Fruit fly (Drosophila melanogaster): ENCODE measurements around the gene vret.

vret gene

dm6 chr3R:22793953-22794352, 48.6 kb upstream of the vret start (continued):
- TF ChIP-seq ken (GFP tag; IDR thresholded peaks at IDR 0.05) (no peak), dmrt99B (tag; optimal IDR thresholded peaks at IDR 0.05) (no peak), CG34224 (GFP tag; IDR thresholded peaks at IDR 0.05; ENCODE audit: partially characterized antibody) (no peak), CG9817 (tag; optimal IDR thresholded peaks at IDR 0.05) (peak; percentile 22), sc (optimal IDR thresholded peaks at IDR 0.05) (no peak), sc (GFP tag; optimal IDR thresholded peaks at IDR 0.05) (no peak), CG11085 (GFP tag; IDR thresholded peaks at IDR 0.05) (no peak), Lhr (GFP tag; optimal IDR thresholded peaks at IDR 0.05) (no peak), phol (tag; optimal IDR thresholded peaks at IDR 0.05) (no peak), CG15696 (tag; optimal IDR thresholded peaks at IDR 0.05) (no peak), Trl (optimal IDR thresholded peaks at IDR 0.05) (no peak), Trl (GFP tag; optimal IDR thresholded peaks at IDR 0.05) (no peak), CG4424 (GFP tag; optimal IDR thresholded peaks at IDR 0.05) (no peak), CG6689 (GFP tag; IDR thresholded peaks at IDR 0.05) (no peak), CG3847 (GFP tag; IDR thresholded peaks at IDR 0.05) (0 out of 2 replicates have a peak, but pooled peaks have one; percentile 8), CG14014 (GFP tag; IDR thresholded peaks at IDR 0.05) (no peak), gcm (GFP tag; optimal IDR thresholded peaks at IDR 0.05) (no peak), CG11456 (GFP tag; IDR thresholded peaks at IDR 0.05) (no peak), ato (GFP tag; IDR thresholded peaks at IDR 0.05; ENCODE audit: partially characterized antibody) (peak; percentile 45; the same call in 1 of the 2 replicates), CG15011 (GFP tag; optimal IDR thresholded peaks at IDR 0.05) (no peak), sens-2 (GFP tag; IDR thresholded peaks at IDR 0.05) (no peak), Deaf1 (tag; optimal IDR thresholded peaks at IDR 0.05) (no peak), CG13775 (GFP tag; optimal IDR thresholded peaks at IDR 0.05) (no peak), CG11560 (tag; IDR thresholded peaks at IDR 0.05) (no peak), CG2875 (GFP tag; optimal IDR thresholded peaks at IDR 0.05) (no peak), Spps (tag; optimal IDR thresholded peaks at IDR 0.05) (no peak), CG31365 (tag; optimal IDR thresholded peaks at IDR 0.05) (no peak), CG13424 (tag; optimal IDR thresholded peaks at IDR 0.05) (peak; percentile 19), Mes4 (GFP tag; optimal IDR thresholded peaks at IDR 0.05) (no peak), unpg (GFP tag; optimal IDR thresholded peaks at IDR 0.05) (no peak), CG8290 (GFP tag; optimal IDR thresholded peaks at IDR 0.05) (no peak), CG8290 (tag; optimal IDR thresholded peaks at IDR 0.05) (no peak), pzg (GFP tag; optimal IDR thresholded peaks at IDR 0.05) (no peak), nerfin-1 (tag; optimal IDR thresholded peaks at IDR 0.05) (no peak), kni (GFP tag; optimal IDR thresholded peaks at IDR 0.05) (no peak), D19A (tag; optimal IDR thresholded peaks at IDR 0.05) (no peak), CG17912 (GFP tag; optimal IDR thresholded peaks at IDR 0.05) (no peak), CG1233 (GFP tag; optimal IDR thresholded peaks at IDR 0.05) (no peak), CG13123 (GFP tag; optimal IDR thresholded peaks at IDR 0.05) (no peak), CG8478 (optimal IDR thresholded peaks at IDR 0.05) (no peak), cato (GFP tag; optimal IDR thresholded peaks at IDR 0.05; ENCODE audit: borderline replicate concordance) (no peak), crol (GFP tag; IDR thresholded peaks at IDR 0.05) (no peak), CG9437 (GFP tag; optimal IDR thresholded peaks at IDR 0.05) (no peak), Fer2 (tag; optimal IDR thresholded peaks at IDR 0.05) (no peak), pita (GFP tag; optimal IDR thresholded peaks at IDR 0.05) (peak; percentile 70), tgo (GFP tag; IDR thresholded peaks at IDR 0.05) (no peak), Jarid2 (GFP tag; optimal IDR thresholded peaks at IDR 0.05) (peak; percentile 1), org-1 (GFP tag; optimal IDR thresholded peaks at IDR 0.05) (no peak), CG2712 (tag; optimal IDR thresholded peaks at IDR 0.05) (peak; percentile 35), CG10321 (GFP tag; IDR thresholded peaks at IDR 0.05) (no peak), CG8359 (GFP tag; optimal IDR thresholded peaks at IDR 0.05; ENCODE audit: borderline replicate concordance) (no peak), CG4820 (GFP tag; optimal IDR thresholded peaks at IDR 0.05) (no peak), gem (tag; optimal IDR thresholded peaks at IDR 0.05) (no peak)

Measured in whole organism, embryonic.